Worm (Caenorhabditis elegans): ENCODE measurements around the gene F25G6.1.

Gene F25G6.1

DNA sequence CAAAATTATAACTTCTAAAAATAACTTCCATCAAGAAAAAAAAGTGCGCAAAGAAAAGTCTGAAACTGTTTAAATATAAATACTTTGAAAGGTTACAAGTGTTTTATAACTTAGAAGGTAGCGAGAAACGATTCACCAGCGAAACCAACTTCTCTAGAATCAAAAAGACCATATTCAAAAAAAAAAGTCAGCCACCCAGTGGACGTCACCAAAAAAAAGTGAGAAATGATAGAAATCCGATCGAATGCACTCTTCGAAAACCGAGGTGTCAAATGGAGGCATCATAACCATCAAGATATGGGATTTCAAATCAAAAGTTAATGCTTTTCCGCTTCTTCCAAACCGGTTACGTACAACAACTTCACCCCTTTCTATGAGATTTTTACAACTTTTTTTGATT is 11.6 kb downstream of the F25G6.1 start:
- no peak for TF ChIP-seq che-1 (tag; optimal IDR thresholded peaks at IDR 0.05)
- no peak for TF ChIP-seq ceh-22 (tag; optimal IDR thresholded peaks at IDR 0.05)
- no peak for TF ChIP-seq fax-1 (tag; optimal IDR thresholded peaks at IDR 0.05)
- TF ChIP-seq nhr-232 (tag; optimal IDR thresholded peaks at IDR 0.05): no peak
- TF ChIP-seq syd-9 (tag; optimal IDR thresholded peaks at IDR 0.05): no peak
- TF ChIP-seq K09A11.1 (tag; optimal IDR thresholded peaks at IDR 0.05; ENCODE audit: insufficient read depth): no peak
- no peak for TF ChIP-seq elt-2 (tag; optimal IDR thresholded peaks at IDR 0.05)
- no peak for TF ChIP-seq hlh-8 (tag; optimal IDR thresholded peaks at IDR 0.05)
- TF ChIP-seq rnt-1 (tag; optimal IDR thresholded peaks at IDR 0.05): no peak
- no peak for TF ChIP-seq madf-2 (tag; optimal IDR thresholded peaks at IDR 0.05)

DNA sequence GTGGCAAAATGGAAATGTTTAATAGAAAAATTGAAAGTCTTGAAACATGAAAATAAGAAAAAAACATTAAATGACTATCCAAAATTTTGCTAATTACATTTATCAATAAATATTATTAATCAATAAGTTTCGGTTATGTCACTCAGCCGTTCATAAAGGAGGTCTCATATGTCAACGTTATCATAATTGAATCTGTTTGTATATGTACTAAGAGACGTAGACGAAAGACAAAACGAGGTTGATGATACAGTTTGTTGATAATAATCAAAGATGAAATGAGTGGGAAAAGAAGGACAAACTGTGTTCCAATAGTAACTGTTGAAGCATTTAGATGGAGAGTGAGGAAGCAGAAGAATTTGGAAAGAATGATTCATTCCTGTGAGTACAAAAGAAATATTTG is 12.1 kb downstream of the F25G6.1 start:
- no peak for TF ChIP-seq pros-1 (tag; optimal IDR thresholded peaks at IDR 0.05)
- peak; percentile 19 for TF ChIP-seq elt-2 (tag; optimal IDR thresholded peaks at IDR 0.05)

DNA sequence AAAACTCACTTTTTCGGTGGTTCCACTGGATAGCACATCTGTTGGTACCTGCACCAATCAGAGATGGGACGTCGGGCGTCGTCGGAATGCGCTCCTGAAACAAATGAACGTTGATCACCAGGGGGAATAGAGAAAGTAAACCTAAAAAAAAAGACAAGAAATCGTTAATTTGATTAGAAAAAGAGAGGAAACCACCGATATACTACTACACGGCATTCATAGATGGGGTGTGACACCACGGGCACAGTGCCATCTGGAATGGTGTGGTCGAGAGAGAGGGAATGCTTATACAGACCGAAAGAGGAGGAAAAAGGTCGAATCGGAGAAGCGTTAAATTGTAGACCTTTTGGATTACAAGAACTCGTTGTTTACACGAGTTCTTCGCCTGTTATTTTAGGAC is 13.2 kb downstream of the F25G6.1 start, which contains the start of gene C10B5.3:
Gene C10B5.3 (minus strand): TSS at position 101 of the 400 bp plus-strand sequence.
- TF ChIP-seq madf-2 (tag; optimal IDR thresholded peaks at IDR 0.05): no peak
- no peak for TF ChIP-seq sox-4 (tag; optimal IDR thresholded peaks at IDR 0.05)

DNA sequence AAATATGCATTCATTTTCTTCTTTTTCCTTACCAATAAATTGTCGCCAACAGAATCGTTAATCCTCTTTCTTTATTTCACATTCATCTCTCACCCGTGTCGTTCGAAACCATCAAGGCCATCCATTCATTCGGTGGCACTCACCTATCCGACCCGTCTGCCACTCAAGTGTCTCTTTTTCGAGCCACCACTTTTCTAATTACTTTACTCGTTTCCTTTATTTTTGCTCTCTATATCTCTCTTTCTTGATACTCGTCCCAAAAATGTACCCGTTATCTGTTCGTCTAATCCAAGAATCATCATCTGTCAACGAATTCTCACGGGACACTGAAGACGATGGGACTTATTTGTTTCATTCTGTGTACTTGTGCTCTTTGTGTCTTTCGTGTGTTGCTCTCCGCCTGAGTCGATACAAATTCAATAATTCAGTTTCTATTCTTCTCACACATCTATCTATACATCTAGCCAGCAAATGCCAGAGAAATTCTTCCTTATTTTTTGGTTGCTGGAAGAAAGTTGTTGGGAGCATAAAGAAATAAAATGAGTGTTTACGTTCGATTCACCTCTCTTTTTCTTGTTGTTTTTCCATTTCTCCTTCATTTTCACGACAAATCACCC is 17.9 kb downstream of the F25G6.1 start:
- TF ChIP-seq ceh-2 (tag; optimal IDR thresholded peaks at IDR 0.05) (no peak), unc-42 (tag; optimal IDR thresholded peaks at IDR 0.05) (peak; percentile 67), unc-55 (GFP tag; optimal IDR thresholded peaks at IDR 0.05) (peak; percentile 20), elt-4 (tag; optimal IDR thresholded peaks at IDR 0.05) (no peak)

DNA sequence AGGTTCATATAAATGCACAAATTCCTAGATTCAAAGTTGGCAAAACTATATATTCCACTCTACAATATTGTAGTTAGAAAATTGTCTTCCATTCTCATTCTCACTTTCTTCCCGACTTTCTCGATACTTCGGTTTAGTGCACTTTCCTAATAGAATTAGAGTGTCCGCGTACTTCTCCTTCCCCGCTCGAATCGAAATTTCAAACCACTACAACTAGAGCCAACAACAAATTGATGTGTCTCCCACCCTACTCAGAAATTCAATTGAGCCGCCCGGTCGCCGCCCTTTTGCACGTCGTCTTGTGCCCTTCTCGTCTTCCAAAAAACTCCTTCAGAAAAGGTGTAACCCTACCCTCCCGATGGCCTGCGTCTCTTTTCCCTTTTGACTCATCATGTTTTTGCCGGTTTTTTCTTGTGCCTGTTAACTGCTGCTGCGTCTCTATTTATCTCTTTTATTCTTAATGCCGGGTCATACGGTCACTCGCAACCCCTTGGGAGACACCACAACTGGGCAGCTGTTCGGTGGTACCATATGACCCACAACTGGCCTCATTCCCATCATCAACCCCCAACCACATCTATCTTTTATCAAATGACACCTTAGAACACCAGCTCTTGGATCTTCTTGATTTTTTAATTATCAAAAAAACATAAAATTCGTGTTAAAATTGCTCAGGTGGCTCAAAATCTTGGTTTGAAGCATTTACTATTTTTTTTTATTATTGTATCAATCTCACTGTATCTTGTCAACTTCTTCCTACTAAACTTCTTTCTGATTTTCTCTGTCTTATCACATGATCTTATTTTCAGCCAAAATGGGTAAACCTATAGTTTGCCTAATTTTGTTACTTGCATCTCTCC is 19.5 kb downstream of the F25G6.1 start, which contains the start of gene tag-196:
Gene tag-196 (plus strand): TSS at position 810 of the 860 bp plus-strand sequence.
- TF ChIP-seq C08G9.2 (tag; optimal IDR thresholded peaks at IDR 0.05) (no peak), fax-1 (tag; optimal IDR thresholded peaks at IDR 0.05) (no peak), unc-55 (GFP tag; optimal IDR thresholded peaks at IDR 0.05) (no peak), hlh-30 (tag; optimal IDR thresholded peaks at IDR 0.05; ENCODE audit: insufficient read depth) (peak; percentile 29), hlh-6 (tag; optimal IDR thresholded peaks at IDR 0.05) (no peak), hlh-8 (tag; optimal IDR thresholded peaks at IDR 0.05) (no peak), sox-4 (tag; optimal IDR thresholded peaks at IDR 0.05) (no peak), rnt-1 (tag; optimal IDR thresholded peaks at IDR 0.05) (no peak), tbx-2 (tag; optimal IDR thresholded peaks at IDR 0.05) (peak; percentile 37), unc-42 (tag; optimal IDR thresholded peaks at IDR 0.05) (peak; percentile 95), syd-9 (tag; optimal IDR thresholded peaks at IDR 0.05) (no peak), ceh-2 (tag; optimal IDR thresholded peaks at IDR 0.05) (no peak), ttx-3 (tag; optimal IDR thresholded peaks at IDR 0.05) (no peak), T23F11.4 (GFP tag; optimal IDR thresholded peaks at IDR 0.05) (no peak), C38D4.7 (GFP tag; optimal IDR thresholded peaks at IDR 0.05) (no peak), zip-5 (tag; optimal IDR thresholded peaks at IDR 0.05) (no peak), ceh-9 (tag; optimal IDR thresholded peaks at IDR 0.05) (no peak), ceh-24 (tag; optimal IDR thresholded peaks at IDR 0.05) (no peak), sdc-2 (tag; optimal IDR thresholded peaks at IDR 0.05) (no peak), pha-2 (tag; optimal IDR thresholded peaks at IDR 0.05) (no peak), Y22D7AL.16 (tag; optimal IDR thresholded peaks at IDR 0.05) (no peak), unc-3 (GFP tag; conservative IDR thresholded peaks at IDR 0.05) (no peak), unc-3 (tag; optimal IDR thresholded peaks at IDR 0.05) (no peak), K09A11.1 (tag; optimal IDR thresholded peaks at IDR 0.05; ENCODE audit: insufficient read depth) (no peak), pat-9 (tag; optimal IDR thresholded peaks at IDR 0.05) (no peak), elt-2 (tag; optimal IDR thresholded peaks at IDR 0.05) (no peak), dve-1 (tag; optimal IDR thresholded peaks at IDR 0.05) (no peak), pag-3 (tag; optimal IDR thresholded peaks at IDR 0.05; ENCODE audit: borderline replicate concordance) (no peak), lim-6 (tag; optimal IDR thresholded peaks at IDR 0.05) (no peak), ceh-45 (GFP tag; IDR thresholded peaks at IDR 0.05) (0 out of 2 replicates have a peak, but pooled peaks have one; percentile 47), dmd-4 (tag; optimal IDR thresholded peaks at IDR 0.05; ENCODE audit: borderline replicate concordance) (no peak)

All from whole organism, late embryonic.